Fruit fly (Drosophila melanogaster): ENCODE results near the gene PIG-P.

PIG-P gene

dm6 chr3R:26021195-26021914 lies 36.7 kb downstream of the PIG-P start (continued):
- TF ChIP-seq CG1792 (GFP tag; optimal IDR thresholded peaks at IDR 0.05) (peak; percentile 75), CG6854 (GFP tag; optimal IDR thresholded peaks at IDR 0.05) (peak; percentile 87), fu2 (GFP tag; optimal IDR thresholded peaks at IDR 0.05) (peak; percentile 83), salm (tag; optimal IDR thresholded peaks at IDR 0.05) (peak; percentile 88), Hmr (GFP tag; optimal IDR thresholded peaks at IDR 0.05) (peak; percentile 93), Side (GFP tag; optimal IDR thresholded peaks at IDR 0.05) (peak; percentile 66), BtbVII (GFP tag; optimal IDR thresholded peaks at IDR 0.05) (peak; percentile 93), trh (GFP tag; optimal IDR thresholded peaks at IDR 0.05) (peak; percentile 91), phol (tag; optimal IDR thresholded peaks at IDR 0.05) (peak; percentile 98), CG9437 (GFP tag; optimal IDR thresholded peaks at IDR 0.05) (peak; percentile 95), Mrtf (GFP tag; IDR thresholded peaks at IDR 0.05) (0 out of 3 replicates have a peak, but pooled peaks have one; percentile 64), CG11504 (tag; optimal IDR thresholded peaks at IDR 0.05) (peak; percentile 96), CG13123 (GFP tag; optimal IDR thresholded peaks at IDR 0.05) (peak; percentile 82), CG3163 (GFP tag; optimal IDR thresholded peaks at IDR 0.05) (peak; percentile 32), CG1024 (GFP tag; IDR thresholded peaks at IDR 0.05) (peak; percentile 38; the same call in 1 of the 2 replicates), Bteb2 (GFP tag; optimal IDR thresholded peaks at IDR 0.05) (peak; percentile 88), zf30C (GFP tag; optimal IDR thresholded peaks at IDR 0.05) (no peak), CkIIα-i1 (GFP tag; IDR thresholded peaks at IDR 0.05) (peak; percentile 3; the same call in 1 of the 2 replicates), D19B (GFP tag; optimal IDR thresholded peaks at IDR 0.05) (peak; percentile 85), HLH4C (GFP tag; IDR thresholded peaks at IDR 0.05; ENCODE audit: partially characterized antibody) (no peak; the same call in 2 of the 3 replicates), crol (GFP tag; IDR thresholded peaks at IDR 0.05) (peak; percentile 54), knrl (GFP tag; IDR thresholded peaks at IDR 0.05; ENCODE audit: partially characterized antibody) (no peak), insv (GFP tag; optimal IDR thresholded peaks at IDR 0.05) (peak in 1 of 2 experiments; percentile 62), Dref (GFP tag; IDR thresholded peaks at IDR 0.05) (no peak), CG13287 (GFP tag; IDR thresholded peaks at IDR 0.05; ENCODE audit: partially characterized antibody) (no peak), CG5953 (GFP tag; IDR thresholded peaks at IDR 0.05) (0 out of 2 replicates have a peak, but pooled peaks have one; percentile 46), tin (GFP tag; optimal IDR thresholded peaks at IDR 0.05) (peak; percentile 94), CG10979 (tag; optimal IDR thresholded peaks at IDR 0.05) (peak; percentile 98), CG9797 (GFP tag; optimal IDR thresholded peaks at IDR 0.05) (peak; percentile 31), H2.0 (GFP tag; IDR thresholded peaks at IDR 0.05) (peak; percentile 81), TFAM (GFP tag; optimal IDR thresholded peaks at IDR 0.05) (peak; percentile 77), sens (GFP tag) (peak; percentile 99), Drgx (GFP tag; IDR thresholded peaks at IDR 0.05) (peak; percentile 53; the same call in 1 of the 2 replicates), ro (GFP tag; IDR thresholded peaks at IDR 0.05) (peak; percentile 73; the same call in 1 of the 2 replicates), CG8924 (tag; optimal IDR thresholded peaks at IDR 0.05) (peak; percentile 96), Neu2 (GFP tag; optimal IDR thresholded peaks at IDR 0.05; ENCODE audit: borderline replicate concordance) (no peak), zfh2 (GFP tag; optimal IDR thresholded peaks at IDR 0.05) (peak; percentile 51), ash1 (GFP tag; optimal IDR thresholded peaks at IDR 0.05) (no peak), ac (GFP tag; optimal IDR thresholded peaks at IDR 0.05) (peak; percentile 86), tll (GFP tag; optimal IDR thresholded peaks at IDR 0.05) (peak in 1 of 2 experiments; percentile 10), dm (GFP tag; optimal IDR thresholded peaks at IDR 0.05) (peak; percentile 78), HLH54F (GFP tag; optimal IDR thresholded peaks at IDR 0.05) (peak; percentile 76), stc (GFP tag; IDR thresholded peaks at IDR 0.05) (peak; percentile 68; the same call in 1 of the 2 replicates), ranshi (GFP tag; IDR thresholded peaks at IDR 0.05) (peak; percentile 81; the same call in 1 of the 2 replicates), CG10959 (GFP tag; IDR thresholded peaks at IDR 0.05) (peak; percentile 71), Blimp-1 (GFP tag; optimal IDR thresholded peaks at IDR 0.05) (peak; percentile 92), CG13894 (tag; optimal IDR thresholded peaks at IDR 0.05) (no peak), bigmax (GFP tag; optimal IDR thresholded peaks at IDR 0.05) (no peak), so (GFP tag; IDR thresholded peaks at IDR 0.05) (peak; percentile 46; the same call in 1 of the 3 replicates)

Data from whole organism, embryonic.